Worm (Caenorhabditis elegans) whole organism, young adult: ENCODE data around the gene daf-7.

Source experiments
- B0336.3 ChIP-seq: fragments of 200-800 bp; sonication (Bioruptor generic); IDR thresholded peaks from 2 replicates; pipeline ENCODE4 v1.3.6; 2022; ENCODE audit warnings: missing genetic modification characterization, missing compliant biosample characterization
- F22D6.2 ChIP-seq: sonication (generic microtip); optimal IDR thresholded peaks from 2 replicates; lab custom pipeline; 2016; ENCODE audit warnings: mild to moderate bottlenecking, missing genetic modification characterization, missing compliant biosample characterization
- F49E8.2 ChIP-seq: sonication (generic microtip); optimal IDR thresholded peaks from 3 replicates; lab custom pipeline; 2017; ENCODE audit warnings: missing genetic modification characterization, mild to moderate bottlenecking, missing compliant biosample characterization, antibody characterized with exemption, moderate library complexity; ENCODE audit not compliant: insufficient read depth
- F52B5.7 ChIP-seq: sonication (generic microtip); optimal IDR thresholded peaks from 2 replicates; lab custom pipeline; 2016; ENCODE audit warnings: mild to moderate bottlenecking, missing genetic modification characterization, missing compliant biosample characterization
- K12H6.12 ChIP-seq: fragments of 200-800 bp; sonication (Bioruptor generic); optimal IDR thresholded peaks from 2 replicates; lab custom pipeline; 2018; ENCODE audit warnings: mild to moderate bottlenecking, missing genetic modification characterization, missing compliant biosample characterization
- Y53G8AR.9 ChIP-seq: fragments of 200-800 bp; sonication (Bioruptor generic); conservative IDR thresholded peaks from 2 replicates; pipeline ENCODE4 v1.3.6; 2022; ENCODE audit warnings: missing genetic modification reagents, missing genetic modification characterization, missing compliant biosample characterization
- Y79H2A.3 ChIP-seq: fragments of 200-800 bp; sonication (Bioruptor generic); conservative IDR thresholded peaks from 2 replicates; pipeline ENCODE4 v1.3.6; 2022; ENCODE audit warnings: missing genetic modification reagents, missing genetic modification characterization, missing compliant biosample characterization
- aptf-3 ChIP-seq: fragments of 200-800 bp; sonication (Bioruptor generic); IDR thresholded peaks from 2 replicates; pipeline ENCODE4 v1.3.6; 2022; ENCODE audit warnings: missing genetic modification characterization, missing compliant biosample characterization
- attf-3 ChIP-seq: fragments of 200-800 bp; sonication (Bioruptor generic); conservative IDR thresholded peaks from 2 replicates; pipeline ENCODE4 v1.3.6; 2022; ENCODE audit warnings: missing genetic modification reagents, missing genetic modification characterization, missing compliant biosample characterization
- ccch-3 ChIP-seq: fragments of 200-800 bp; sonication (Bioruptor generic); optimal IDR thresholded peaks from 2 replicates; lab custom pipeline; 2018; ENCODE audit warnings: mild to moderate bottlenecking, missing genetic modification characterization, missing compliant biosample characterization
- cebp-1 ChIP-seq, 2 experiments: fragments of 200-800 bp in 1 of 2; sonication (Bioruptor generic) in 1 of 2; sonication (generic microtip) in 1 of 2; IDR thresholded peaks in 1 of 2; optimal IDR thresholded peaks in 1 of 2; 2 replicates each; pipeline versions ENCODE4 v1.3.6 to Lab custom; 2017 to 2022; ENCODE audit warnings: missing compliant biosample characterization in 2 of 2, missing genetic modification characterization in 2 of 2, mild to moderate bottlenecking in 1 of 2, missing genetic modification reagents in 1 of 2, moderate library complexity in 1 of 2
- cebp-2 ChIP-seq: fragments of 200-800 bp; sonication (Bioruptor generic); IDR thresholded peaks from 2 replicates; pipeline ENCODE4 v1.3.6; 2022; ENCODE audit warnings: missing genetic modification characterization, missing compliant biosample characterization
- ceh-40 ChIP-seq: fragments of 200-800 bp; sonication (Bioruptor generic); IDR thresholded peaks from 2 replicates; pipeline ENCODE4 v1.3.6; 2022; ENCODE audit warnings: missing genetic modification characterization, missing compliant biosample characterization
- chd-7 ChIP-seq: sonication (generic microtip); optimal IDR thresholded peaks from 2 replicates; lab custom pipeline; 2016; ENCODE audit warnings: mild to moderate bottlenecking, missing genetic modification characterization, moderate library complexity, missing compliant biosample characterization
- die-1 ChIP-seq: sonication (generic microtip); optimal IDR thresholded peaks from 2 replicates; lab custom pipeline; 2016; ENCODE audit warnings: missing genotype, mild to moderate bottlenecking, missing genetic modification characterization, missing compliant biosample characterization
- dox-1 ChIP-seq: fragments of 200-800 bp; sonication (Bioruptor generic); IDR thresholded peaks from 2 replicates; pipeline ENCODE4 v1.3.6; 2022; ENCODE audit warnings: missing genetic modification reagents, missing genetic modification characterization, missing compliant biosample characterization
- egrh-3 ChIP-seq: fragments of 200-800 bp; sonication (Bioruptor generic); IDR thresholded peaks from 2 replicates; pipeline ENCODE4 v1.3.6; 2022; ENCODE audit warnings: missing genetic modification reagents, missing genetic modification characterization, missing compliant biosample characterization
- ets-4 ChIP-seq: fragments of 200-800 bp; sonication (Bioruptor generic); optimal IDR thresholded peaks from 2 replicates; lab custom pipeline; 2018; ENCODE audit warnings: mild to moderate bottlenecking, missing genetic modification characterization, missing compliant biosample characterization
- fkh-3 ChIP-seq: sonication (generic microtip); optimal IDR thresholded peaks from 2 replicates; lab custom pipeline; 2016; ENCODE audit warnings: mild to moderate bottlenecking, missing genetic modification characterization, missing compliant biosample characterization
- him-1 ChIP-seq: sonication (generic microtip); optimal IDR thresholded peaks from 2 replicates; lab custom pipeline; 2016; ENCODE audit warnings: missing genotype, missing genetic modification reagents, missing genetic modification characterization, missing compliant biosample characterization
- hsf-1 ChIP-seq: fragments of 200-800 bp; sonication (Bioruptor generic); IDR thresholded peaks from 2 replicates; pipeline ENCODE4 v1.3.6; 2022; ENCODE audit warnings: missing genetic modification reagents, missing genetic modification characterization, missing compliant biosample characterization
- let-607 ChIP-seq, 2 experiments: fragments of 200-800 bp in 1 of 2; sonication (Bioruptor generic) in 1 of 2; sonication (generic microtip) in 1 of 2; optimal IDR thresholded peaks; 2 replicates each; lab custom pipeline; 2016 to 2018; ENCODE audit warnings: mild to moderate bottlenecking in 2 of 2, missing compliant biosample characterization in 2 of 2, missing genetic modification characterization in 2 of 2, moderate library complexity in 2 of 2, missing genotype in 1 of 2
- lin-26 ChIP-seq: fragments of 200-800 bp; sonication (Bioruptor generic); IDR thresholded peaks from 2 replicates; pipeline ENCODE4 v1.3.6; 2022; ENCODE audit warnings: missing genetic modification reagents, missing genetic modification characterization, missing compliant biosample characterization
- lin-54 ChIP-seq: fragments of 200-800 bp; sonication (Bioruptor generic); optimal IDR thresholded peaks from 2 replicates; lab custom pipeline; 2018; ENCODE audit warnings: mild to moderate bottlenecking, missing genetic modification characterization, missing compliant biosample characterization
- lir-1 ChIP-seq: fragments of 200-800 bp; sonication (Bioruptor generic); conservative IDR thresholded peaks from 2 replicates; pipeline ENCODE4 v1.3.6; 2022; ENCODE audit warnings: missing genetic modification reagents, missing genetic modification characterization, missing compliant biosample characterization
- lsl-1 ChIP-seq: fragments of 200-800 bp; sonication (Bioruptor generic); optimal IDR thresholded peaks from 2 replicates; lab custom pipeline; 2018; ENCODE audit warnings: mild to moderate bottlenecking, missing genetic modification characterization, moderate library complexity, missing compliant biosample characterization
- lsy-27 ChIP-seq: sonication (generic microtip); optimal IDR thresholded peaks from 2 replicates; lab custom pipeline; 2017; ENCODE audit warnings: missing genetic modification characterization, mild to moderate bottlenecking, missing compliant biosample characterization, antibody characterized with exemption, missing genotype, borderline replicate concordance; ENCODE audit not compliant: insufficient read depth
- madf-8 ChIP-seq: fragments of 200-800 bp; sonication (Bioruptor generic); conservative IDR thresholded peaks from 2 replicates; pipeline ENCODE4 v1.3.6; 2022; ENCODE audit warnings: missing genetic modification reagents, missing genetic modification characterization, missing compliant biosample characterization
- mcd-1 ChIP-seq: fragments of 200-800 bp; sonication (Bioruptor generic); IDR thresholded peaks from 2 replicates; pipeline ENCODE4 v1.3.6; 2022; ENCODE audit warnings: missing genetic modification reagents, missing genetic modification characterization, missing compliant biosample characterization
- mel-28 ChIP-seq: sonication (generic microtip); optimal IDR thresholded peaks from 2 replicates; lab custom pipeline; 2016; ENCODE audit warnings: borderline replicate concordance, mild to moderate bottlenecking, missing genetic modification characterization, missing compliant biosample characterization
- nhr-179 ChIP-seq: sonication (generic microtip); optimal IDR thresholded peaks from 2 replicates; lab custom pipeline; 2016; ENCODE audit warnings: mild to moderate bottlenecking, missing genetic modification characterization, missing compliant biosample characterization
- nhr-27 ChIP-seq: fragments of 200-800 bp; sonication (Bioruptor generic); optimal IDR thresholded peaks from 2 replicates; lab custom pipeline; 2018; ENCODE audit warnings: mild to moderate bottlenecking, missing genetic modification characterization, moderate library complexity, missing compliant biosample characterization
- nhr-80 ChIP-seq: sonication (generic microtip); optimal IDR thresholded peaks from 2 replicates; lab custom pipeline; 2016; ENCODE audit warnings: missing genetic modification characterization, missing compliant biosample characterization
- pbrm-1 ChIP-seq: fragments of 200-800 bp; sonication (Bioruptor generic); IDR thresholded peaks from 2 replicates; pipeline ENCODE4 v1.3.6; 2022; ENCODE audit warnings: missing genetic modification reagents, missing genetic modification characterization, missing compliant biosample characterization
- sdz-38 ChIP-seq: sonication (generic microtip); optimal IDR thresholded peaks from 2 replicates; lab custom pipeline; 2016; ENCODE audit warnings: missing genotype, missing genetic modification characterization, missing compliant biosample characterization
- snpc-1.1 ChIP-seq: sonication (generic microtip); optimal IDR thresholded peaks from 2 replicates; lab custom pipeline; 2017; ENCODE audit warnings: missing genetic modification characterization, mild to moderate bottlenecking, missing compliant biosample characterization, antibody characterized with exemption, moderate library complexity, missing genotype, missing genetic modification reagents; ENCODE audit not compliant: insufficient read depth
- snpc-1.3 ChIP-seq: sonication (generic microtip); optimal IDR thresholded peaks from 2 replicates; lab custom pipeline; 2017; ENCODE audit warnings: missing genetic modification characterization, mild to moderate bottlenecking, missing compliant biosample characterization, antibody characterized with exemption, moderate library complexity, missing genotype, missing genetic modification reagents; ENCODE audit not compliant: insufficient read depth
- tlf-1 ChIP-seq: fragments of 200-800 bp; sonication (Bioruptor generic); optimal IDR thresholded peaks from 2 replicates; lab custom pipeline; 2018; ENCODE audit warnings: mild to moderate bottlenecking, missing genetic modification characterization, missing compliant biosample characterization
- unc-130 ChIP-seq: sonication (generic microtip); optimal IDR thresholded peaks from 2 replicates; lab custom pipeline; 2016; ENCODE audit warnings: missing genetic modification reagents, missing genetic modification characterization, missing compliant biosample characterization
- unc-62 ChIP-seq: fragments of 150-350 bp; optimal IDR thresholded peaks from 2 replicates; lab custom pipeline; 2014; ENCODE audit warnings: missing biosample characterization, missing genetic modification reagents, missing genetic modification characterization
- zfh-2 ChIP-seq: fragments of 200-800 bp; sonication (Bioruptor generic); conservative IDR thresholded peaks from 2 replicates; pipeline ENCODE4 v1.3.6; 2022; ENCODE audit warnings: missing genetic modification reagents, missing genetic modification characterization, missing compliant biosample characterization
- ztf-22 ChIP-seq: fragments of 200-800 bp; sonication (Bioruptor generic); optimal IDR thresholded peaks from 2 replicates; lab custom pipeline; 2018; ENCODE audit warnings: mild to moderate bottlenecking, missing genetic modification characterization, moderate library complexity, missing compliant biosample characterization
- ztf-25 ChIP-seq: fragments of 200-800 bp; sonication (Bioruptor generic); IDR thresholded peaks from 2 replicates; pipeline ENCODE4 v1.3.6; 2022; ENCODE audit warnings: missing genetic modification reagents, missing genetic modification characterization, missing compliant biosample characterization

The daf-7 gene

ce11 chrIII:768528-768927 is 43.1 kb upstream of the daf-7 start:
- peak; percentile 69 for TF ChIP-seq zfh-2
- TF ChIP-seq Y79H2A.3: no peak
- TF ChIP-seq nhr-179 (tag; lab: Kevin White, UChicago): no peak
- TF ChIP-seq egrh-3 (GFP tag; lab: Robert Waterston, UW): peak; percentile 54; the same call in 1 of the 2 replicates
- TF ChIP-seq attf-3: no peak
- TF ChIP-seq nhr-27 (tag; lab: Kevin White, UChicago): no peak
- TF ChIP-seq Y53G8AR.9 (GFP tag; lab: Robert Waterston, UW): no peak
- TF ChIP-seq lir-1 (GFP tag; lab: Robert Waterston, UW): no peak
- no peak for TF ChIP-seq mel-28 (tag; lab: Kevin White, UChicago)

ce11 chrIII:770958-771357 is 40.7 kb upstream of the daf-7 start, which contains the start of gene tpst-2:
Gene tpst-2, plus strand, starts transcription at chrIII:771258.
- TF ChIP-seq F52B5.7 (tag; lab: Kevin White, UChicago): no peak
- no peak for TF ChIP-seq hsf-1 (GFP tag; lab: Robert Waterston, UW)
- TF ChIP-seq lir-1 (GFP tag; lab: Robert Waterston, UW): no peak
- no peak for TF ChIP-seq him-1
- no peak for TF ChIP-seq nhr-80 (tag; lab: Kevin White, UChicago)
- TF ChIP-seq cebp-1 (GFP tag; IDR thresholded peaks at IDR 0.05; lab: Robert Waterston, UW): no peak
- no peak for TF ChIP-seq cebp-1 (tag; optimal IDR thresholded peaks at IDR 0.05; lab: Kevin White, UChicago)
- no peak for TF ChIP-seq F22D6.2
- no peak for TF ChIP-seq unc-62 (GFP tag; lab: Kevin White, UChicago)
- TF ChIP-seq attf-3: no peak
- no peak for TF ChIP-seq unc-130 (GFP tag; lab: Kevin White, UChicago)
- TF ChIP-seq, all 124 proteins: peak for 0

- TF ChIP-seq nhr-27 (tag; lab: Kevin White, UChicago) (no peak), Y53G8AR.9 (GFP tag; lab: Robert Waterston, UW) (no peak), madf-8 (GFP tag; lab: Robert Waterston, UW) (no peak), chd-7 (no peak), snpc-1.3 (no peak), lin-26 (no peak), lsl-1 (GFP tag; lab: Kevin White, UChicago) (no peak), pbrm-1 (GFP tag; lab: Robert Waterston, UW) (no peak), ceh-40 (GFP tag; lab: Robert Waterston, UW) (no peak), lin-54 (GFP tag; lab: Kevin White, UChicago) (no peak), ztf-25 (GFP tag; lab: Robert Waterston, UW) (no peak), aptf-3 (GFP tag; lab: Robert Waterston, UW) (no peak), F49E8.2 (tag; lab: Kevin White, UChicago) (no peak), fkh-3 (tag; lab: Kevin White, UChicago) (no peak), lsy-27 (tag; lab: Kevin White, UChicago) (no peak)
Measured at ce11 chrIII:772675-773074, 39.0 kb upstream of the daf-7 start.

- TF ChIP-seq fkh-3 (tag; lab: Kevin White, UChicago) (no peak), him-1 (no peak), snpc-1.1 (no peak), die-1 (tag; lab: Kevin White, UChicago) (no peak), dox-1 (GFP tag; lab: Robert Waterston, UW) (no peak), cebp-2 (GFP tag; lab: Robert Waterston, UW) (no peak), ccch-3 (GFP tag; lab: Kevin White, UChicago) (no peak), sdz-38 (tag; lab: Kevin White, UChicago) (no peak), ztf-22 (GFP tag; lab: Kevin White, UChicago) (no peak), let-607 (tag; optimal IDR thresholded peaks at IDR 0.05; lab: Kevin White, UChicago) (no peak), lin-26 (no peak), ets-4 (GFP tag; lab: Kevin White, UChicago) (no peak), Y79H2A.3 (no peak), K12H6.12 (tag; lab: Kevin White, UChicago) (no peak), tlf-1 (GFP tag; lab: Kevin White, UChicago) (no peak), nhr-80 (tag; lab: Kevin White, UChicago) (no peak), mcd-1 (no peak), B0336.3 (GFP tag; lab: Robert Waterston, UW) (no peak)
Measured at ce11 chrIII:773114-773513, 38.5 kb upstream of the daf-7 start, which contains the start of gene cyn-6. Gene cyn-6, plus strand, starts transcription at chrIII:773414.
